Fruit fly (Drosophila melanogaster) whole organism, embryonic: ENCODE measurements around the gene Rab9E.

Experiments
- B-H2 ChIP-seq: fragments of 200-800 bp; sonication (Bioruptor generic); optimal IDR thresholded peaks from 2 replicates; lab custom pipeline; 2018; ENCODE audit warnings: missing biosample characterization, mild to moderate bottlenecking, missing genetic modification characterization
- Bgb ChIP-seq: fragments of 200-800 bp; sonication (Bioruptor generic); IDR thresholded peaks from 2 replicates; pipeline ENCODE4 v1.3.6; 2022; ENCODE audit warnings: missing biosample characterization, missing genetic modification characterization; ENCODE audit not compliant: partially characterized antibody
- CG10654 ChIP-seq: fragments of 200-800 bp; sonication (Bioruptor generic); optimal IDR thresholded peaks from 2 replicates; lab custom pipeline; 2016; ENCODE audit warnings: missing biosample characterization, missing genetic modification characterization
- CG11723 ChIP-seq: fragments of 200-800 bp; sonication (Bioruptor generic); optimal IDR thresholded peaks from 2 replicates; lab custom pipeline; 2017; ENCODE audit warnings: missing biosample characterization, mild to moderate bottlenecking, missing genetic modification characterization
- CG12071 ChIP-seq: fragments of 200-800 bp; sonication (Bioruptor generic); optimal IDR thresholded peaks from 3 replicates; lab custom pipeline; 2018; ENCODE audit warnings: missing biosample characterization, mild to moderate bottlenecking, missing genetic modification characterization
- CG12391 ChIP-seq: fragments of 200-800 bp; sonication (Bioruptor generic); optimal IDR thresholded peaks from 3 replicates; lab custom pipeline; 2018; ENCODE audit warnings: missing biosample characterization, mild to moderate bottlenecking, missing genetic modification characterization, moderate library complexity
- CG12659 ChIP-seq: fragments of 200-800 bp; sonication (Bioruptor generic); optimal IDR thresholded peaks from 3 replicates; lab custom pipeline; 2017; ENCODE audit warnings: mild to moderate bottlenecking, missing biosample characterization, missing genetic modification reagents, missing genetic modification characterization
- CG13287 ChIP-seq: fragments of 200-800 bp; sonication (Bioruptor generic); IDR thresholded peaks from 2 replicates; pipeline ENCODE4 v1.3.6; 2022; ENCODE audit warnings: missing biosample characterization, missing genetic modification characterization; ENCODE audit not compliant: partially characterized antibody
- CG14441 ChIP-seq: fragments of 200-800 bp; sonication (Bioruptor generic); IDR thresholded peaks from 2 replicates; pipeline ENCODE4 v1.3.6; 2022; ENCODE audit warnings: missing biosample characterization, missing genetic modification characterization
- CG18599 ChIP-seq: fragments of 200-800 bp; sonication (Bioruptor generic); optimal IDR thresholded peaks from 3 replicates; lab custom pipeline; 2017; ENCODE audit warnings: missing biosample characterization, missing genetic modification characterization, mild to moderate bottlenecking, moderate library complexity, missing genetic modification reagents
- CG2712 ChIP-seq: fragments of 200-800 bp; optimal IDR thresholded peaks from 3 replicates; lab custom pipeline; 2019; ENCODE audit warnings: missing biosample characterization, mild to moderate bottlenecking, missing genetic modification characterization, moderate library complexity
- CG2875 ChIP-seq: fragments of 200-800 bp; sonication (Bioruptor generic); optimal IDR thresholded peaks from 2 replicates; lab custom pipeline; 2017; ENCODE audit warnings: missing biosample characterization, mild to moderate bottlenecking, missing genetic modification characterization, missing genetic modification reagents
- CG30431 ChIP-seq: fragments of 200-800 bp; sonication (Bioruptor generic); optimal IDR thresholded peaks from 2 replicates; lab custom pipeline; 2017; ENCODE audit warnings: missing biosample characterization, missing genetic modification characterization
- CG32532 ChIP-seq: fragments of 200-800 bp; sonication (Bioruptor generic); IDR thresholded peaks from 2 replicates; pipeline ENCODE4 v1.3.6; 2022; ENCODE audit warnings: missing biosample characterization, missing genetic modification characterization
- CG4424 ChIP-seq: fragments of 200-800 bp; sonication (Bioruptor generic); optimal IDR thresholded peaks from 3 replicates; lab custom pipeline; 2016; ENCODE audit warnings: missing biosample characterization, missing genetic modification characterization
- CG5953 ChIP-seq: fragments of 200-800 bp; sonication (Bioruptor generic); IDR thresholded peaks from 2 replicates; pipeline ENCODE4 v1.3.6; 2022; ENCODE audit warnings: missing biosample characterization, missing genetic modification characterization
- CG6175 ChIP-seq: fragments of 200-800 bp; sonication (Bioruptor generic); IDR thresholded peaks from 3 replicates; pipeline ENCODE4 v1.3.6; 2022; ENCODE audit warnings: missing biosample characterization, missing genetic modification characterization
- CG6272 ChIP-seq: fragments of 200-800 bp; sonication (Bioruptor generic); IDR thresholded peaks from 2 replicates; pipeline ENCODE4 v1.3.6; 2022; ENCODE audit warnings: missing biosample characterization, missing genetic modification characterization
- CG6813 ChIP-seq: fragments of 200-800 bp; sonication (Bioruptor generic); optimal IDR thresholded peaks from 2 replicates; lab custom pipeline; 2017; ENCODE audit warnings: missing biosample characterization, missing genetic modification characterization, mild to moderate bottlenecking, moderate library complexity, missing genetic modification reagents
- CG9817 ChIP-seq: fragments of 200-800 bp; sonication (Bioruptor generic); optimal IDR thresholded peaks from 2 replicates; lab custom pipeline; 2018; ENCODE audit warnings: missing biosample characterization, mild to moderate bottlenecking, missing genetic modification characterization, moderate library complexity
- CoRest ChIP-seq: fragments of 200-800 bp; sonication (Bioruptor generic); optimal IDR thresholded peaks from 3 replicates; lab custom pipeline; 2018; ENCODE audit warnings: missing biosample characterization, mild to moderate bottlenecking, missing genetic modification characterization, moderate library complexity
- Dip3 ChIP-seq: fragments of 200-800 bp; sonication (Bioruptor generic); optimal IDR thresholded peaks from 3 replicates; lab custom pipeline; 2016; ENCODE audit warnings: missing biosample characterization, missing genetic modification characterization
- Drgx ChIP-seq: fragments of 200-800 bp; sonication (Bioruptor generic); IDR thresholded peaks from 2 replicates; pipeline ENCODE4 v1.3.6; 2022; ENCODE audit warnings: missing biosample characterization, missing genetic modification characterization
- Gsc ChIP-seq: fragments of 200-800 bp; sonication (Bioruptor generic); IDR thresholded peaks from 2 replicates; pipeline ENCODE4 v1.3.6; 2022; ENCODE audit warnings: missing biosample characterization, missing genetic modification characterization
- Hr78 ChIP-seq, 2 experiments: fragments of 200-800 bp in 1 of 2; fragments of >200 bp in 1 of 2; sonication (Bioruptor generic) in 1 of 2; optimal IDR thresholded peaks; 2 replicates each; lab custom pipeline; 2017 to 2019; ENCODE audit warnings: missing biosample characterization in 2 of 2, missing genetic modification characterization in 2 of 2, mild to moderate bottlenecking in 1 of 2, moderate library complexity in 1 of 2
- Kr ChIP-seq: fragments of 200-800 bp; sonication (Bioruptor generic); optimal IDR thresholded peaks from 2 replicates; lab custom pipeline; 2017; ENCODE audit warnings: missing biosample characterization, mild to moderate bottlenecking, missing genetic modification characterization
- MBD-R2 ChIP-seq: fragments of 200-800 bp; sonication (Bioruptor generic); IDR thresholded peaks from 2 replicates; pipeline ENCODE4 v1.3.6; 2022; ENCODE audit warnings: missing biosample characterization, missing genetic modification characterization
- Mad ChIP-seq: fragments of 200-800 bp; sonication (Bioruptor generic); optimal IDR thresholded peaks from 2 replicates; lab custom pipeline; 2016; ENCODE audit warnings: missing biosample characterization, missing genetic modification characterization
- NC2α ChIP-seq: fragments of 200-800 bp; sonication (Bioruptor generic); optimal IDR thresholded peaks from 2 replicates; lab custom pipeline; 2016; ENCODE audit warnings: missing biosample characterization, missing genetic modification characterization
- NfI ChIP-seq: fragments of 200-800 bp; sonication (Bioruptor generic); optimal IDR thresholded peaks from 3 replicates; lab custom pipeline; 2018; ENCODE audit warnings: missing biosample characterization, mild to moderate bottlenecking, missing genetic modification characterization, moderate library complexity
- Sry-δ ChIP-seq: fragments of 200-800 bp; sonication (Bioruptor generic); optimal IDR thresholded peaks from 2 replicates; lab custom pipeline; 2016; ENCODE audit warnings: missing biosample characterization, missing genetic modification characterization
- TFAM ChIP-seq: fragments of 200-800 bp; sonication (Bioruptor generic); optimal IDR thresholded peaks from 2 replicates; lab custom pipeline; 2017; ENCODE audit warnings: missing biosample characterization, missing genetic modification characterization, inconsistent platforms
- abd-A ChIP-seq: fragments of 200-800 bp; sonication (Bioruptor generic); optimal IDR thresholded peaks from 3 replicates; lab custom pipeline; 2019; ENCODE audit warnings: missing biosample characterization, mild to moderate bottlenecking, missing genetic modification characterization, moderate library complexity
- bowl ChIP-seq: fragments of 200-800 bp; sonication (Bioruptor generic); IDR thresholded peaks from 2 replicates; pipeline ENCODE4 v1.3.6; 2022; ENCODE audit warnings: missing biosample characterization, missing genetic modification characterization
- cwo ChIP-seq: fragments of 200-800 bp; sonication (Bioruptor generic); optimal IDR thresholded peaks from 3 replicates; lab custom pipeline; 2017; ENCODE audit warnings: missing biosample characterization, missing genetic modification characterization, mild to moderate bottlenecking, moderate library complexity, missing genetic modification reagents
- danr ChIP-seq: fragments of 200-800 bp; sonication (Bioruptor generic); IDR thresholded peaks from 2 replicates; pipeline ENCODE4 v1.3.6; 2022; ENCODE audit warnings: missing biosample characterization, missing genetic modification characterization
- emc ChIP-seq: fragments of 200-800 bp; sonication (Bioruptor generic); optimal IDR thresholded peaks from 2 replicates; lab custom pipeline; 2016; ENCODE audit warnings: missing biosample characterization, missing genetic modification characterization
- ewg ChIP-seq: fragments of 200-800 bp; sonication (Bioruptor generic); optimal IDR thresholded peaks from 3 replicates; lab custom pipeline; 2017; ENCODE audit warnings: mild to moderate bottlenecking, missing biosample characterization, missing genetic modification reagents, missing genetic modification characterization
- fu2 ChIP-seq: fragments of 200-800 bp; sonication (Bioruptor generic); optimal IDR thresholded peaks from 2 replicates; lab custom pipeline; 2016; ENCODE audit warnings: missing biosample characterization, missing genetic modification characterization
- jigr1 ChIP-seq: fragments of 200-800 bp; sonication (Bioruptor generic); IDR thresholded peaks from 3 replicates; pipeline ENCODE4 v1.3.6; 2022; ENCODE audit warnings: missing biosample characterization, missing genetic modification characterization
- pan ChIP-seq, 4 experiments: fragments of >200 bp in 3 of 4; fragments of 200-800 bp in 1 of 4; sonication (Bioruptor generic) in 1 of 4; optimal IDR thresholded peaks in 3 of 4; IDR thresholded peaks in 1 of 4; 2 replicates each; pipeline versions ENCODE4 v1.3.6 to Lab custom; 2017 to 2022; ENCODE audit warnings: missing biosample characterization in 2 of 4, missing genetic modification characterization in 2 of 4, mixed read lengths in 1 of 4
- pfk ChIP-seq: fragments of 200-800 bp; sonication (Bioruptor generic); optimal IDR thresholded peaks from 2 replicates; lab custom pipeline; 2018; ENCODE audit warnings: missing biosample characterization, mild to moderate bottlenecking, missing genetic modification characterization, moderate library complexity
- pnt ChIP-seq: fragments of 200-800 bp; sonication (Bioruptor generic); optimal IDR thresholded peaks from 3 replicates; lab custom pipeline; 2016; ENCODE audit warnings: missing biosample characterization, missing genetic modification characterization
- psq ChIP-seq: fragments of 200-800 bp; sonication (Bioruptor generic); optimal IDR thresholded peaks from 2 replicates; lab custom pipeline; 2017; ENCODE audit warnings: missing biosample characterization, missing genetic modification characterization
- run ChIP-seq: fragments of 200-800 bp; sonication (Bioruptor generic); optimal IDR thresholded peaks from 3 replicates; lab custom pipeline; 2018; ENCODE audit warnings: missing biosample characterization, mild to moderate bottlenecking, missing genetic modification characterization
- schlank ChIP-seq: fragments of 200-800 bp; sonication (Bioruptor generic); optimal IDR thresholded peaks from 2 replicates; lab custom pipeline; 2018; ENCODE audit warnings: missing biosample characterization, mild to moderate bottlenecking, missing genetic modification characterization
- slbo ChIP-seq: fragments of 200-800 bp; sonication (Bioruptor generic); IDR thresholded peaks from 2 replicates; pipeline ENCODE4 v1.3.6; 2022; ENCODE audit warnings: missing biosample characterization, missing genetic modification characterization
- sr ChIP-seq: fragments of 200-800 bp; sonication (Bioruptor generic); IDR thresholded peaks from 3 replicates; pipeline ENCODE4 v1.3.6; 2022; ENCODE audit warnings: missing biosample characterization, missing genetic modification characterization
- stc ChIP-seq: fragments of 200-800 bp; sonication (Bioruptor generic); IDR thresholded peaks from 2 replicates; pipeline ENCODE4 v1.3.6; 2022; ENCODE audit warnings: missing biosample characterization, missing genetic modification characterization
- tgo ChIP-seq: fragments of 200-800 bp; sonication (Bioruptor generic); IDR thresholded peaks from 3 replicates; pipeline ENCODE4 v1.3.6; 2022; ENCODE audit warnings: missing biosample characterization, missing genetic modification characterization
- trem ChIP-seq: fragments of 200-800 bp; optimal IDR thresholded peaks from 3 replicates; lab custom pipeline; 2019; ENCODE audit warnings: missing biosample characterization, mild to moderate bottlenecking, missing genetic modification characterization, moderate library complexity

Gene Rab9E

dm6 chrX:10628874-10629273, 32.8 kb downstream of the Rab9E start (continued):
- TF ChIP-seq sr (GFP tag; lab: Robert Waterston, UW) (no peak), CG5953 (GFP tag; lab: Robert Waterston, UW) (no peak), schlank (tag; lab: Kevin White, UChicago) (no peak), TFAM (no peak), CG12071 (GFP tag; lab: Kevin White, UChicago) (no peak), CG6272 (GFP tag; lab: Robert Waterston, UW) (no peak), CG32532 (GFP tag; lab: Robert Waterston, UW) (no peak), NC2α (GFP tag; lab: Kevin White, UChicago) (no peak), Sry-δ (no peak), pan (optimal IDR thresholded peaks at IDR 0.05; lab: Kevin White, UChicago) (no peak), pan (GFP tag; optimal IDR thresholded peaks at IDR 0.05 in 1 of 2, IDR thresholded peaks at IDR 0.05 in 1 of 2) (no peak), CG2712 (tag; lab: Kevin White, UChicago) (peak; percentile 43), pfk (GFP tag; lab: Kevin White, UChicago) (no peak), NfI (GFP tag; lab: Kevin White, UChicago) (peak; percentile 30), MBD-R2 (no peak), jigr1 (GFP tag; lab: Robert Waterston, UW) (no peak), CG30431 (GFP tag; lab: Kevin White, UChicago) (peak; percentile 3), CG6175 (GFP tag; lab: Robert Waterston, UW) (no peak), Bgb (GFP tag; lab: Robert Waterston, UW) (no peak), Mad (GFP tag; lab: Kevin White, UChicago) (no peak), danr (no peak), CG4424 (peak; percentile 34), ewg (no peak), CG12391 (tag; lab: Kevin White, UChicago) (peak; percentile 62), Dip3 (GFP tag; lab: Kevin White, UChicago) (peak; percentile 12), fu2 (GFP tag; lab: Kevin White, UChicago) (no peak), CG12659 (GFP tag; lab: Kevin White, UChicago) (peak; percentile 42), pnt (GFP tag; lab: Kevin White, UChicago) (no peak), CG18599 (GFP tag; lab: Kevin White, UChicago) (peak; percentile 78), stc (no peak), tgo (GFP tag; lab: Robert Waterston, UW) (no peak), trem (tag; lab: Kevin White, UChicago) (no peak), run (tag; lab: Kevin White, UChicago) (no peak), Hr78 (GFP tag; optimal IDR thresholded peaks at IDR 0.05; lab: Kevin White, UChicago) (no peak), CG13287 (GFP tag; lab: Robert Waterston, UW) (no peak), CG6813 (GFP tag; lab: Kevin White, UChicago) (no peak), Drgx (GFP tag; lab: Robert Waterston, UW) (no peak), slbo (GFP tag; lab: Robert Waterston, UW) (no peak), emc (GFP tag; lab: Kevin White, UChicago) (no peak), CG10654 (GFP tag; lab: Kevin White, UChicago) (no peak), CoRest (tag; lab: Kevin White, UChicago) (peak; percentile 49), psq (GFP tag; lab: Kevin White, UChicago) (no peak), CG14441 (no peak), cwo (GFP tag; lab: Kevin White, UChicago) (peak; percentile 48), bowl (no peak), CG2875 (no peak), CG11723 (GFP tag; lab: Kevin White, UChicago) (no peak), CG9817 (peak; percentile 11), abd-A (tag; lab: Kevin White, UChicago) (no peak), Gsc (GFP tag; lab: Robert Waterston, UW) (no peak), Kr (no peak), B-H2 (GFP tag; lab: Kevin White, UChicago) (no peak)
